Fruit fly (Drosophila melanogaster) whole organism, pupa: ENCODE results near the gene CG10077.
A peak's percentile ranks its signal among the peaks of the same experiment; 100 is the strongest.

Source experiments
- CG10348 ChIP-seq: fragments of 200-800 bp; sonication (Bioruptor generic); IDR thresholded peaks from 2 replicates; pipeline ENCODE4 v1.3.6; 2022; ENCODE audit warnings: missing biosample characterization, missing genetic modification characterization
- CG12605 ChIP-seq: fragments of 200-800 bp; sonication (Bioruptor generic); IDR thresholded peaks from 2 replicates; pipeline ENCODE4 v1.3.6; 2022; ENCODE audit warnings: missing biosample characterization, missing genetic modification characterization
- CG13204 ChIP-seq: fragments of 200-800 bp; sonication (Bioruptor generic); optimal IDR thresholded peaks from 2 replicates; lab custom pipeline; 2018; ENCODE audit warnings: missing biosample characterization, mild to moderate bottlenecking, missing genetic modification characterization, moderate library complexity
- CG14655 ChIP-seq: fragments of 200-800 bp; sonication (Bioruptor generic); optimal IDR thresholded peaks from 3 replicates; lab custom pipeline; 2017; ENCODE audit warnings: mild to moderate bottlenecking, missing biosample characterization, missing genetic modification reagents, missing genetic modification characterization
- CG15710 ChIP-seq: fragments of 200-800 bp; sonication (Bioruptor generic); optimal IDR thresholded peaks from 2 replicates; lab custom pipeline; 2018; ENCODE audit warnings: missing biosample characterization, mild to moderate bottlenecking, missing genetic modification characterization, moderate library complexity
- CG17806 ChIP-seq: fragments of 200-800 bp; sonication (Bioruptor generic); optimal IDR thresholded peaks from 2 replicates; lab custom pipeline; 2018; ENCODE audit warnings: missing biosample characterization, mild to moderate bottlenecking, missing genetic modification characterization, moderate library complexity
- CG32121 ChIP-seq: fragments of 200-800 bp; sonication (Bioruptor generic); IDR thresholded peaks from 2 replicates; pipeline ENCODE4 v1.3.6; 2022; ENCODE audit warnings: missing biosample characterization, missing genetic modification characterization
- CG34367 ChIP-seq: fragments of 200-800 bp; sonication (Bioruptor generic); optimal IDR thresholded peaks from 2 replicates; lab custom pipeline; 2018; ENCODE audit warnings: missing biosample characterization, mild to moderate bottlenecking, missing genetic modification characterization
- CG4496 ChIP-seq: fragments of 200-800 bp; sonication (Bioruptor generic); IDR thresholded peaks from 3 replicates; pipeline ENCODE4 v1.3.6; 2022; ENCODE audit warnings: missing biosample characterization, missing genetic modification characterization
- CG8159 ChIP-seq: fragments of 200-800 bp; sonication (Bioruptor generic); optimal IDR thresholded peaks from 3 replicates; lab custom pipeline; 2018; ENCODE audit warnings: missing biosample characterization, mild to moderate bottlenecking, missing genetic modification characterization, moderate library complexity
- CG8301 ChIP-seq: fragments of 200-800 bp; sonication (Bioruptor generic); optimal IDR thresholded peaks from 2 replicates; lab custom pipeline; 2018; ENCODE audit warnings: missing biosample characterization, mild to moderate bottlenecking, missing genetic modification characterization
- CG9948 ChIP-seq: fragments of 200-800 bp; sonication (Bioruptor generic); optimal IDR thresholded peaks from 2 replicates; lab custom pipeline; 2018; ENCODE audit warnings: missing biosample characterization, mild to moderate bottlenecking, missing genetic modification characterization, moderate library complexity
- D1 ChIP-seq: fragments of 200-800 bp; sonication (Bioruptor generic); optimal IDR thresholded peaks from 2 replicates; lab custom pipeline; 2018; ENCODE audit warnings: missing biosample characterization, mild to moderate bottlenecking, missing genetic modification characterization, moderate library complexity
- EcR ChIP-seq: fragments of 200-800 bp; sonication (Bioruptor generic); optimal IDR thresholded peaks from 3 replicates; lab custom pipeline; 2019; ENCODE audit warnings: missing biosample characterization, missing genetic modification characterization, mild to moderate bottlenecking, moderate library complexity, missing genetic modification reagents
- Ets98B ChIP-seq: fragments of 200-800 bp; sonication (Bioruptor generic); IDR thresholded peaks from 2 replicates; pipeline ENCODE4 v1.3.6; 2022; ENCODE audit warnings: missing biosample characterization, missing genetic modification characterization
- Pif1A ChIP-seq: fragments of 200-800 bp; sonication (Bioruptor generic); optimal IDR thresholded peaks from 3 replicates; lab custom pipeline; 2016; ENCODE audit warnings: missing biosample characterization, missing genetic modification characterization
- Pif1B ChIP-seq: fragments of 200-800 bp; sonication (Bioruptor generic); optimal IDR thresholded peaks from 3 replicates; lab custom pipeline; 2016; ENCODE audit warnings: missing biosample characterization, missing genetic modification characterization
- Snoo ChIP-seq: fragments of 200-800 bp; sonication (Bioruptor generic); optimal IDR thresholded peaks from 3 replicates; lab custom pipeline; 2017; ENCODE audit warnings: missing biosample characterization, mild to moderate bottlenecking, missing genetic modification characterization, inconsistent platforms
- fd96Ca ChIP-seq: fragments of 200-800 bp; sonication (Bioruptor generic); IDR thresholded peaks from 3 replicates; pipeline ENCODE4 v1.3.6; 2022; ENCODE audit warnings: missing biosample characterization, missing genetic modification characterization
- gl ChIP-seq: fragments of 200-800 bp; sonication (Bioruptor generic); optimal IDR thresholded peaks from 2 replicates; lab custom pipeline; 2018; ENCODE audit warnings: missing biosample characterization, mild to moderate bottlenecking, missing genetic modification characterization
- rn ChIP-seq: fragments of 200-800 bp; sonication (Bioruptor generic); IDR thresholded peaks from 2 replicates; pipeline ENCODE4 v1.3.6; 2022; ENCODE audit warnings: missing biosample characterization, missing genetic modification characterization

CG10077 gene

DNA sequence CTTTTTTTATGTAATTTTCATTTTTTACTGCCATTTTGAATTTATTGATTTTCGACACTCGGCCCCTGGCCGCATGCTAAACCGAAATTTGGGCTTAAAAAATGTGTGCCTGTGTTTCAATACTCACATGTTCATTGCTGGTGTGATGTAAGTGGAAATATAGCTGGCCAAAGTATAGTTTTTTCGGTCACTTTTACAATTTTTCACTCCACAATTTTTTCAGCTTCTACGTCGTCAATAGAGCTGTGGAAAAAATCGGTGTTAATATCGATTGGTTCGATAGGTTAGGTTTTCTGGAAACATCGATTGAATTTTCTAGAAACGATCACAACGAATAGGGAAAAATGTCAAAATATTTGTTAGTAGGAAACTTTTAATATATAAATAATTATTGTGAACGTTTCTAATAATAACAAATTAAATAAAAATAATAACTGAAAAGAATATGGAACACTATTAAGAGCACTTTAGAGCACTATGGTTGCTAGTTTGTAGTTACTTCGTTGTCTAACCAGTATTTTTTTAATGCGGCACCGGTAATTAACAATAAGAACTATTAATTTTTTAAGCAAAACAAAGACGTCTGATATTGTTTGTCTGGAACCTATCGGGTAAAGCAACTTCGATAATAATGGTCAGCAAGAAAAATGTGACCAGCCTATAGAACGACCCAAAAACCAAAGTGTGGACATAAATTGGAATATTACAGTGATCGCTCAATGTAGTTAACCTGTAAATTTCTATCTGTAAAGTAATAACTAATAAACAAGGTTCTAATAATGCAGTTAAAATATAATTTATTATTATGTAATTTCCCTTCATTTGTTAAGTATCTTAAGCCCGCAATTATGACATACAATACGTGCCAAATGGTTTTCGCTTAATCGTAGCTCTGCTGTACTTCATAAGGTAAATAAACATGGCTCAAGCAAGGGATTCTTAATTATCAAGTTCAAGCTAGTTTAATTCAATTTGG lies at the start of gene CG10077, which contains the start of gene CG9948:
TSS of gene CG10077 (minus strand) at position 651 of the 976 bp plus-strand sequence.
TSS of gene CG9948 (plus strand) at position 738 of the 976 bp plus-strand sequence.
- TF ChIP-seq Pif1A (GFP tag; lab: Kevin White, UChicago) (peak; percentile 85), CG34367 (tag; lab: Kevin White, UChicago) (peak; percentile 87), CG10348 (GFP tag; lab: Robert Waterston, UW) (peak; percentile 43; the same call in 1 of the 2 replicates), CG8159 (tag; lab: Kevin White, UChicago) (peak; percentile 91), CG12605 (GFP tag; lab: Robert Waterston, UW) (peak; percentile 88; the same call in 1 of the 2 replicates), EcR (no peak), CG13204 (GFP tag; lab: Kevin White, UChicago) (no peak), Snoo (tag; lab: Kevin White, UChicago) (peak; percentile 88), rn (GFP tag; lab: Robert Waterston, UW) (0 out of 2 replicates have a peak, but pooled peaks have one; percentile 9), Ets98B (peak; percentile 90), CG32121 (GFP tag; lab: Robert Waterston, UW) (peak; percentile 88), fd96Ca (GFP tag; lab: Robert Waterston, UW) (peak; percentile 64; the same call in 2 of the 3 replicates), D1 (tag; lab: Kevin White, UChicago) (no peak), CG4496 (peak; percentile 95), CG8301 (peak; percentile 89), gl (tag; lab: Kevin White, UChicago) (peak; percentile 78), CG14655 (GFP tag; lab: Kevin White, UChicago) (no peak), CG9948 (tag; lab: Kevin White, UChicago) (peak; percentile 94), CG15710 (peak; percentile 91), CG17806 (tag; lab: Kevin White, UChicago) (peak; percentile 92), Pif1B (peak; percentile 89)

DNA sequence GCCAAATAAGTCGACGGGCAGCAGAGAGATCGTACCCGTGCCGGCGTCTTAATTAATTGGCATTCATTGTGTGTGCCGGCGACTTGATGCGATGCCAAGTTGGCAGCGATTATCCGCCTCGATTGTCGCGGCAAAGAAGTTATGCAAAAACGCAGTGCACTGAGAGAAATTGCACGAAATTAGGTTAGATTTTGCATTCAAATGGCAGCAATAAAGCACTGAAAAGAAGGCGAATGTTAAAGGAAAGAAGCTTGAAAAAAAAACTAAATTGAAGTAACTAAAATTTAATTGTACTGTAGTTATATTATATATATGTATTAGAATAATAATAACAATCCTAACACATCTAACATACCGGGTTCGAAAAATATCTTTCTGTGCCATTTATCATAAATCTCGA lies 47.4 kb upstream of the CG10077 start:
- TF ChIP-seq CG14655 (GFP tag; lab: Kevin White, UChicago): peak; percentile 35
- TF ChIP-seq Pif1A (GFP tag; lab: Kevin White, UChicago): no peak
- TF ChIP-seq CG32121 (GFP tag; lab: Robert Waterston, UW): peak; percentile 35; the same call in 1 of the 2 replicates
- TF ChIP-seq rn (GFP tag; lab: Robert Waterston, UW): peak; percentile 64; the same call in 1 of the 2 replicates
- no peak for TF ChIP-seq CG9948 (tag; lab: Kevin White, UChicago)

DNA sequence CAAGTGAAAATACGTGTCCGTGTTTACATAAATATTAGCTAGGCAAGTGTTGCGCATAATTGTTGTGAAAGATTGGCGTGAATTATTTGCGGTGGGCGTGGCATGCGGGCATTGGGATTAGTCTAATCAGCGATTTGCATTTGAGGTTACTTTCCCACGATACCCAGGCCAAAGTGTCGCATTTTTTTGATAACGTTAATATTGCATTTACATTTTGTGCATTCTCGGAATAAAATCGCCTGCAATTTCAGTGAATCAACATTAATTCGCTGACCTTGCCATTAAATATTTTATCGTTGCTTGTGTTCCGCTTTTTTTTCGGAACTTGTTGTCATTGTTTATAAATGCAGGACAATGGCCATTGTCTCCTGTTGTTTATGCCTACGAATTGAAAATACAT lies 46.7 kb upstream of the CG10077 start:
- no peak for TF ChIP-seq CG17806 (tag; lab: Kevin White, UChicago)
- no peak for TF ChIP-seq Snoo (tag; lab: Kevin White, UChicago)
- no peak for TF ChIP-seq CG32121 (GFP tag; lab: Robert Waterston, UW)
- no peak for TF ChIP-seq CG8301
- TF ChIP-seq CG4496: no peak
- TF ChIP-seq CG12605 (GFP tag; lab: Robert Waterston, UW): no peak
- TF ChIP-seq Ets98B: no peak
- TF ChIP-seq CG34367 (tag; lab: Kevin White, UChicago): no peak
- no peak for TF ChIP-seq CG14655 (GFP tag; lab: Kevin White, UChicago)
- no peak for TF ChIP-seq CG8159 (tag; lab: Kevin White, UChicago)
- TF ChIP-seq EcR: no peak
- no peak for TF ChIP-seq CG13204 (GFP tag; lab: Kevin White, UChicago)
- TF ChIP-seq CG9948 (tag; lab: Kevin White, UChicago): no peak
- TF ChIP-seq CG10348 (GFP tag; lab: Robert Waterston, UW): no peak
- TF ChIP-seq Pif1B: no peak
- no peak for TF ChIP-seq rn (GFP tag; lab: Robert Waterston, UW)

DNA sequence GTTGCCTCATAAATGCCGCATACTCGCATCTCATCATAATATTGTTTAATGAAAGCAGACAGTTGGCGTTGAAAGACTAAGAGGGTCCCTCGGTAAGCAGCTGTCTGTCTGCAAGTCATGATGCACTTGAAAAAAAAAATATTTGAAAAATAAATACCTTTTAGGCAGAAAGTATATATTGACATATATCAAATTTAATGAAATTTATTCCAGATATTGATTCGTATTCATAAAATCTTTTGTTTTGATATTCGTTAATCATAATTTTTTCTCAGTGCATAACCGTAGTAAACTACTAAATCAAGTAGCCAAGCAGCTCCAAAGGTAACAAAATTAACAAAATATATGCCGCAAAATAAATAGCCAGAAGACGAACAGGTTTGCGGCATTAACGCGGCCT lies 46.2 kb upstream of the CG10077 start:
- TF ChIP-seq CG12605 (GFP tag; lab: Robert Waterston, UW) (0 out of 2 replicates have a peak, but pooled peaks have one; percentile 10), CG32121 (GFP tag; lab: Robert Waterston, UW) (peak; percentile 70), CG8159 (tag; lab: Kevin White, UChicago) (peak; percentile 20), Ets98B (no peak)

DNA sequence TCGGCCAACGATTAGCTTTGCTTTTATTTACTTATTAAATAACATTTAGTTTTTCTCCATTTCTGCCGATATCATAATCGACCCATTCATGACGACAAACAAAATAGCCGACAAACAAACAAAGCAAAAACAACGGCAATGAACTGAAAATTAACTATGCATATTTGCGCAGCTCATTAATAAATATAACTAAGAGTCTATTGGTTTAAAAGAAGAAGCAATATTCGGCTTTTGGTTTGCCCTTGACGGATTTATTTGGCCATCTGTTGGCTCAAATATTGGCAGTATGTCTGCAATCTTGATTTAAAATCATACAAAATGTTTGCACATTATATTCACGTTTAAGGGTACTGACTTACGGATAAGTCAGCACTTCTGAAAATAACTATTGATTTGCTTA lies 44.3 kb upstream of the CG10077 start:
- TF ChIP-seq CG17806 (tag; lab: Kevin White, UChicago) (no peak), CG15710 (no peak), CG14655 (GFP tag; lab: Kevin White, UChicago) (no peak), Ets98B (no peak), CG10348 (GFP tag; lab: Robert Waterston, UW) (no peak), rn (GFP tag; lab: Robert Waterston, UW) (no peak)
- TF ChIP-seq, all 21 proteins: peak for 0

DNA sequence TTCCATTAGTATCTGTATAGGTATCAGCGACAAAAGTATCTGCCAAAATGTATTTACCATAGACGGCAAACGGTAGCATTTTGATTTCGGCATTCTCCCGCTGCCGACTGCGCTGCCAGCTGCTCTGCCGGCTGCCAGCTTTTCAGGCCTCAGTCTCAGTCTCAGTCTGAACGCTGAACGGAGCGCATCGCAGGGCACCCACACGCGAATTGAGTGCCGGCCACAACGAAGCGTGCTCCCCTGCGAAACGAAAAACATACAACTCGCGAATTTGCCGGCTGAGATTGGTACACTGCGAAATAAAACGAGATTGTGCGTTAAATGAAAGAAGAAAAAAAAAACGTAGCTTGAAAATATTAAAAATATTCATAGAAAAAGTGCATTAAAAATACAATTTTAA lies 43.0 kb upstream of the CG10077 start, which contains the start of gene Mp:
TSS of gene Mp (plus strand) at position 152 of the 400 bp plus-strand sequence.
- TF ChIP-seq CG10348 (GFP tag; lab: Robert Waterston, UW) (no peak), Ets98B (0 out of 2 replicates have a peak, but pooled peaks have one; percentile 15), Pif1B (no peak), CG8301 (no peak), D1 (tag; lab: Kevin White, UChicago) (no peak), CG12605 (GFP tag; lab: Robert Waterston, UW) (peak; percentile 33; the same call in 1 of the 2 replicates), CG32121 (GFP tag; lab: Robert Waterston, UW) (peak; percentile 16; the same call in 1 of the 2 replicates), Pif1A (GFP tag; lab: Kevin White, UChicago) (no peak), gl (tag; lab: Kevin White, UChicago) (no peak), CG4496 (no peak)
